Fruit fly (Drosophila melanogaster) whole organism, adult: ENCODE data around the gene Pgk.
A peak's percentile ranks its signal among the peaks of the same experiment; 100 is the strongest.

Experiments
- CG11617 ChIP-seq: fragments of 200-800 bp; sonication (Bioruptor generic); optimal IDR thresholded peaks from 2 replicates; lab custom pipeline; 2017; ENCODE audit warnings: mild to moderate bottlenecking, missing biosample characterization, missing genetic modification reagents, missing genetic modification characterization
- CG12768 ChIP-seq: fragments of 200-800 bp; sonication (Bioruptor generic); optimal IDR thresholded peaks from 2 replicates; lab custom pipeline; 2017; ENCODE audit warnings: missing biosample characterization, missing genetic modification characterization, mild to moderate bottlenecking, moderate library complexity, missing genetic modification reagents
- CG14711 ChIP-seq: fragments of 200-800 bp; sonication (Bioruptor generic); optimal IDR thresholded peaks from 2 replicates; lab custom pipeline; 2018; ENCODE audit warnings: missing biosample characterization, mild to moderate bottlenecking, missing genetic modification characterization, moderate library complexity
- CG1620 ChIP-seq: fragments of 200-800 bp; sonication (Bioruptor generic); optimal IDR thresholded peaks from 2 replicates; lab custom pipeline; 2016; ENCODE audit warnings: missing biosample characterization, missing genetic modification characterization
- CG33017 ChIP-seq: fragments of 200-800 bp; sonication (Bioruptor generic); optimal IDR thresholded peaks from 2 replicates; lab custom pipeline; 2018; ENCODE audit warnings: missing biosample characterization, mild to moderate bottlenecking, missing genetic modification characterization, moderate library complexity
- CG5204 ChIP-seq: fragments of 200-800 bp; sonication (Bioruptor generic); optimal IDR thresholded peaks from 2 replicates; lab custom pipeline; 2016; ENCODE audit warnings: missing biosample characterization, missing genetic modification characterization
- CG7045 ChIP-seq: fragments of 200-800 bp; sonication (Bioruptor generic); optimal IDR thresholded peaks from 2 replicates; lab custom pipeline; 2017; ENCODE audit warnings: missing biosample characterization, mild to moderate bottlenecking, missing genetic modification characterization
- CG7101 ChIP-seq: fragments of 200-800 bp; sonication (Bioruptor generic); optimal IDR thresholded peaks from 2 replicates; lab custom pipeline; 2018; ENCODE audit warnings: missing biosample characterization, mild to moderate bottlenecking, missing genetic modification characterization, moderate library complexity
- Clk ChIP-seq: fragments of 200-800 bp; sonication (Bioruptor generic); optimal IDR thresholded peaks from 2 replicates; lab custom pipeline; 2017; ENCODE audit warnings: missing biosample characterization, missing genetic modification characterization
- Crg-1 ChIP-seq: fragments of 200-800 bp; sonication (Bioruptor generic); optimal IDR thresholded peaks from 2 replicates; lab custom pipeline; 2016; ENCODE audit warnings: missing biosample characterization, missing genetic modification characterization
- Hr96 ChIP-seq: fragments of 200-800 bp; sonication (Bioruptor generic); optimal IDR thresholded peaks from 2 replicates; lab custom pipeline; 2016; ENCODE audit warnings: missing biosample characterization, missing genetic modification characterization
- Mnt ChIP-seq: fragments of 200-800 bp; sonication (Bioruptor generic); optimal IDR thresholded peaks from 2 replicates; lab custom pipeline; 2016; ENCODE audit warnings: missing biosample characterization, mild to moderate bottlenecking, missing genetic modification characterization
- bab1 ChIP-seq: fragments of 200-800 bp; sonication (Bioruptor generic); optimal IDR thresholded peaks from 3 replicates; lab custom pipeline; 2019; ENCODE audit warnings: missing biosample characterization, mild to moderate bottlenecking, missing genetic modification characterization, moderate library complexity
- cic ChIP-seq: fragments of 200-800 bp; sonication (Bioruptor generic); optimal IDR thresholded peaks from 2 replicates; lab custom pipeline; 2017; ENCODE audit warnings: missing biosample characterization, mild to moderate bottlenecking, missing genetic modification characterization, moderate library complexity
- cnc ChIP-seq, 2 experiments: fragments of >200 bp; optimal IDR thresholded peaks; 2 replicates each; lab custom pipeline; 2017
- kay ChIP-seq: fragments of 200-800 bp; sonication (Bioruptor generic); peaks from one replicate; lab custom pipeline; 2016; ENCODE audit warnings: missing biosample characterization, missing genetic modification characterization, borderline replicate concordance
- ovo ChIP-seq: fragments of 200-800 bp; sonication (Bioruptor generic); optimal IDR thresholded peaks from 2 replicates; lab custom pipeline; 2016; ENCODE audit warnings: missing biosample characterization, missing genetic modification characterization
- pad ChIP-seq: fragments of 200-800 bp; sonication (Bioruptor generic); optimal IDR thresholded peaks from 3 replicates; lab custom pipeline; 2017; ENCODE audit warnings: missing biosample characterization, missing genetic modification characterization, mild to moderate bottlenecking, moderate library complexity, missing genetic modification reagents
- tj ChIP-seq: fragments of 200-800 bp; sonication (Bioruptor generic); optimal IDR thresholded peaks from 3 replicates; lab custom pipeline; 2017; ENCODE audit warnings: missing biosample characterization, mild to moderate bottlenecking, missing genetic modification characterization, moderate library complexity
- toe ChIP-seq: fragments of 200-800 bp; sonication (Bioruptor generic); optimal IDR thresholded peaks from 2 replicates; lab custom pipeline; 2016; ENCODE audit warnings: missing biosample characterization, missing genetic modification characterization

The Pgk gene

DNA sequence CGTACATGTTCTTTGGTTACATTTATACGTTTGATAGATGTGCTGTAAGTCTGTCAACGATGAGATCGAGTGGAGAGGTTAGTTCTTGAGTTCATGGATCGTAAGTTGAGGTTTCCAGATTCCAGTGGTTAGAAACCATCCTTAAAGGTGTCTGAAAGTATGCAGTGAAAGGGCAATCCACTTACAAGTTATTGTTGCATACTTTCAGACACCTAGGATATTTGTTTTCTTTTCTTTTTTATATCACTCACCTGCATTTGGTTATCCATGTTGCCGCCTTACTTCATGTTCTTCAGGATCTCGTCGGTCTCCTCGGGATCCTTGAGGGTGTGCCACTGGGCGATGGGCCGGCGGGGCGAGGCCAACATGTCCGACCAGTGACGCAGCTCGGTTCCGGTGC is 29.9 kb upstream of the Pgk start:
- TF ChIP-seq pad (no peak), Hr96 (GFP tag; lab: Kevin White, UChicago) (no peak), toe (GFP tag; lab: Kevin White, UChicago) (no peak), CG11617 (no peak)

DNA sequence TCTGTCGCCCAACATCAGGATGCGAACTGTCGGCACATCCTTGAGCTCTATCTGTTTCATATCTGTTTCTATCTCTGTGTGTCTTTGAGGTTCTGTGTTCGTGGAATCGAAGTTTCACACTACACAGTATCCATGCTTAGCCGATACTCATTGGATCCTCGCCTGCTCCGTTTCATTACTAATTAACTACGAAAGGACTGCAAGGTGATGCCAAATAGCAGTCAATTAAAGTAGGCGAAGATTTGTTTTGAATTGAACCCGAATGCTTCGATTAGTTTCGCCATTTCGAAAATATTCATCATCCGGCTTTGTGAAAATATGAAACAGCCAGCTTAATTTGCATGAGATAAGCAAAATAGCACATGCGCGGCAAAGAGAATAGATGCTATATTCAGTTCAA is 18.8 kb upstream of the Pgk start, which contains the start of gene CG15399:
Gene CG15399, minus strand, starts transcription at position 101 of the 400 bp plus-strand sequence.
- TF ChIP-seq Mnt (GFP tag; lab: Kevin White, UChicago) (no peak), Clk (no peak), CG1620 (GFP tag; lab: Kevin White, UChicago) (no peak), CG33017 (tag; lab: Kevin White, UChicago) (no peak), ovo (GFP tag; lab: Kevin White, UChicago) (no peak), toe (GFP tag; lab: Kevin White, UChicago) (no peak), cic (GFP tag; lab: Kevin White, UChicago) (no peak), Crg-1 (no peak), CG11617 (no peak), pad (no peak), cnc (optimal IDR thresholded peaks at IDR 0.05; lab: Kevin White, UChicago) (no peak), Hr96 (GFP tag; lab: Kevin White, UChicago) (no peak), CG14711 (tag; lab: Kevin White, UChicago) (no peak), tj (GFP tag; lab: Kevin White, UChicago) (no peak), bab1 (GFP tag; lab: Kevin White, UChicago) (no peak), CG5204 (GFP tag; lab: Kevin White, UChicago) (no peak), CG7101 (tag; lab: Kevin White, UChicago) (no peak)

dm6 chr2L:2769476-2770185 is 16.8 kb upstream of the Pgk start, which contains the start of the genes colt and HINT1:
Gene colt, minus strand, starts transcription at chr2L:2770069.
Gene HINT1, plus strand, starts transcription at chr2L:2770135.
- TF ChIP-seq CG1620 (GFP tag; lab: Kevin White, UChicago), result peak; percentile 23
- TF ChIP-seq CG14711 (tag; lab: Kevin White, UChicago), result peak; percentile 52
- peak; percentile 59 for TF ChIP-seq cic (GFP tag; lab: Kevin White, UChicago)
- no peak for TF ChIP-seq cnc (optimal IDR thresholded peaks at IDR 0.05; lab: Kevin White, UChicago)
- peak; percentile 92 for TF ChIP-seq CG12768 (GFP tag; lab: Kevin White, UChicago)
- TF ChIP-seq ovo (GFP tag; lab: Kevin White, UChicago), result peak; percentile 20
- peak; percentile 40 for TF ChIP-seq CG7101 (tag; lab: Kevin White, UChicago)
- peak; percentile 50 for TF ChIP-seq Mnt (GFP tag; lab: Kevin White, UChicago)
- peak; percentile 10 for TF ChIP-seq bab1 (GFP tag; lab: Kevin White, UChicago)
- no peak for TF ChIP-seq Crg-1
- TF ChIP-seq CG7045 (GFP tag; lab: Kevin White, UChicago), result peak; percentile 56
- TF ChIP-seq CG11617, result peak; percentile 77
- TF ChIP-seq pad, result peak; percentile 15
- peak; percentile 61 for TF ChIP-seq tj (GFP tag; lab: Kevin White, UChicago)
- TF ChIP-seq CG33017 (tag; lab: Kevin White, UChicago), result peak; percentile 27
- peak; percentile 83 for TF ChIP-seq toe (GFP tag; lab: Kevin White, UChicago)
- TF ChIP-seq Clk, result peak; percentile 56
- TF ChIP-seq kay (GFP tag; lab: Kevin White, UChicago), result no peak
- TF ChIP-seq CG5204 (GFP tag; lab: Kevin White, UChicago), result no peak
- peak; percentile 76 for TF ChIP-seq Hr96 (GFP tag; lab: Kevin White, UChicago)

DNA sequence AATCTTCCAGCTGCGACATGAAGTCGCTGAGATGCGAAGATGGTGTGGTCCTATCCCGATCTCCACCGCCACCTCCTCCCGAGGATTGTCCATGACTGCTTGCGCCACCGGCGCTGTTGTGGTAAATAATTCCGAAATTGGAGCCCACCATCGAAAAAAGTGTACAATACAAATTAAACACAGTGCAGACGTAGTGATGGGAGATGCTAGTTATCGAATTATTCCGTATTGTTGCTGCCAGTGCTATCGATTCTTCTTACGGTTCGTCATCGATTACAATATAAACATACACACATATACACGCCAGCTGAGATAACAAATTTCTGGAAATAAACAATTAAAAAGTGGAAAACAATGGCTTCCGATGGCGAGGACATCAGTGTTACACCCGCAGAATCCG is 14.8 kb upstream of the Pgk start, which contains the start of the genes Taf10b and Taf10:
Gene Taf10b, minus strand, starts transcription at position 219 of the 400 bp plus-strand sequence.
Gene Taf10, plus strand, starts transcription at position 264 of the 400 bp plus-strand sequence.
- TF ChIP-seq cic (GFP tag; lab: Kevin White, UChicago) (peak; percentile 60), CG33017 (tag; lab: Kevin White, UChicago) (no peak), CG14711 (tag; lab: Kevin White, UChicago) (no peak), CG5204 (GFP tag; lab: Kevin White, UChicago) (no peak), bab1 (GFP tag; lab: Kevin White, UChicago) (peak; percentile 65), CG7101 (tag; lab: Kevin White, UChicago) (no peak), CG1620 (GFP tag; lab: Kevin White, UChicago) (no peak), Clk (no peak)

dm6 chr2L:2765659-2766373 is 12.9 kb upstream of the Pgk start, which contains the start of the genes Snx21 and aph-1:
Gene Snx21, minus strand, starts transcription at chr2L:2765665.
Gene aph-1, plus strand, starts transcription at chr2L:2766233.
- peak; percentile 76 for TF ChIP-seq pad
- TF ChIP-seq Crg-1, result peak; percentile 76
- peak; percentile 93 for TF ChIP-seq CG33017 (tag; lab: Kevin White, UChicago)
- TF ChIP-seq Mnt (GFP tag; lab: Kevin White, UChicago), result peak; percentile 84
- peak; percentile 57 for TF ChIP-seq ovo (GFP tag; lab: Kevin White, UChicago)
- TF ChIP-seq CG12768 (GFP tag; lab: Kevin White, UChicago), result peak; percentile 91
- TF ChIP-seq cic (GFP tag; lab: Kevin White, UChicago), result peak; percentile 1
- no peak for TF ChIP-seq CG5204 (GFP tag; lab: Kevin White, UChicago)
- TF ChIP-seq CG14711 (tag; lab: Kevin White, UChicago), result peak; percentile 88
- TF ChIP-seq CG11617, result peak; percentile 90
- no peak for TF ChIP-seq kay (GFP tag; lab: Kevin White, UChicago)
- TF ChIP-seq cnc (optimal IDR thresholded peaks at IDR 0.05; lab: Kevin White, UChicago), result no peak
- peak; percentile 87 for TF ChIP-seq Hr96 (GFP tag; lab: Kevin White, UChicago)
- peak; percentile 84 for TF ChIP-seq CG1620 (GFP tag; lab: Kevin White, UChicago)
- peak; percentile 91 for TF ChIP-seq bab1 (GFP tag; lab: Kevin White, UChicago)
- peak; percentile 91 for TF ChIP-seq CG7101 (tag; lab: Kevin White, UChicago)
- TF ChIP-seq CG7045 (GFP tag; lab: Kevin White, UChicago), result peak; percentile 95
- peak; percentile 77 for TF ChIP-seq Clk
- TF ChIP-seq toe (GFP tag; lab: Kevin White, UChicago), result peak; percentile 92
- peak; percentile 78 for TF ChIP-seq tj (GFP tag; lab: Kevin White, UChicago)
